Worm (Caenorhabditis elegans) whole organism, L4 larva: ENCODE measurements around the gene alh-11.

Source experiments
- F26F4.8 ChIP-seq: fragments of 200-800 bp; sonication (Bioruptor generic); conservative IDR thresholded peaks from 2 replicates; pipeline ENCODE4 v1.3.6; 2022; ENCODE audit warnings: missing genetic modification characterization, missing compliant biosample characterization
- F37D6.2 ChIP-seq: sonication (generic microtip); optimal IDR thresholded peaks from 2 replicates; lab custom pipeline; 2016; ENCODE audit warnings: mild to moderate bottlenecking, missing genetic modification characterization, missing compliant biosample characterization
- F49E8.2 ChIP-seq: sonication (generic microtip); optimal IDR thresholded peaks from 2 replicates; lab custom pipeline; 2016; ENCODE audit warnings: missing compliant biosample characterization, mild to moderate bottlenecking, missing genetic modification characterization, borderline replicate concordance
- R02D3.7 ChIP-seq: fragments of 150-350 bp; sonication (generic microtip); optimal IDR thresholded peaks from 3 replicates; lab custom pipeline; 2014; ENCODE audit warnings: missing biosample characterization, missing genetic modification characterization
- T26A8.4 ChIP-seq: fragments of 200-800 bp; sonication (Bioruptor generic); IDR thresholded peaks from 2 replicates; pipeline ENCODE4 v1.3.6; 2022; ENCODE audit warnings: missing genetic modification characterization, missing compliant biosample characterization
- Y5F2A.4 ChIP-seq: fragments of 200-800 bp; sonication (Bioruptor generic); optimal IDR thresholded peaks from 2 replicates; lab custom pipeline; 2018; ENCODE audit warnings: mild to moderate bottlenecking, missing genetic modification characterization, missing compliant biosample characterization
- Y75B8A.6 ChIP-seq: fragments of 200-800 bp; sonication (Bioruptor generic); IDR thresholded peaks from 2 replicates; pipeline ENCODE4 v1.3.6; 2022; ENCODE audit warnings: missing genetic modification reagents, missing genetic modification characterization, missing compliant biosample characterization
- aha-1 ChIP-seq: fragments of 150-350 bp; peaks from one replicate; lab custom pipeline; 2014; ENCODE audit warnings: missing biosample characterization, missing genetic modification characterization
- ama-1 ChIP-seq: fragments of 150-350 bp; optimal IDR thresholded peaks from 2 replicates; lab custom pipeline; 2014; ENCODE audit warnings: inconsistent platforms, mixed read lengths
- arid-1 ChIP-seq: fragments of 200-800 bp; sonication (Bioruptor generic); conservative IDR thresholded peaks from 2 replicates; pipeline ENCODE4 v1.3.6; 2022; ENCODE audit warnings: missing genetic modification reagents, missing genetic modification characterization, missing compliant biosample characterization
- ceh-28 ChIP-seq: fragments of 150-350 bp; optimal IDR thresholded peaks from 2 replicates; lab custom pipeline; 2014; ENCODE audit warnings: missing biosample characterization, missing genetic modification reagents, missing genetic modification characterization
- ctbp-1 ChIP-seq: fragments of 200-800 bp; sonication (Bioruptor generic); IDR thresholded peaks from 2 replicates; pipeline ENCODE4 v1.3.6; 2022; ENCODE audit warnings: missing genetic modification reagents, missing genetic modification characterization, missing compliant biosample characterization
- daf-16 ChIP-seq, 3 experiments: sonication (generic microtip); optimal IDR thresholded peaks; 2 replicates each; lab custom pipeline; 2016 to 2017; ENCODE audit warnings: missing genetic modification characterization in 3 of 3, missing genetic modification reagents in 3 of 3, mild to moderate bottlenecking in 2 of 3, missing compliant biosample characterization in 2 of 3, missing biosample characterization in 1 of 3, moderate library complexity in 1 of 3
- dmd-6 ChIP-seq: fragments of 200-800 bp; sonication (Bioruptor generic); IDR thresholded peaks from 2 replicates; pipeline ENCODE4 v1.3.6; 2022; ENCODE audit warnings: missing genetic modification reagents, missing genetic modification characterization, missing compliant biosample characterization
- dmd-8 ChIP-seq: fragments of 200-800 bp; sonication (Bioruptor generic); IDR thresholded peaks from 2 replicates; pipeline ENCODE4 v1.3.6; 2022; ENCODE audit warnings: missing genetic modification characterization, missing compliant biosample characterization
- dpl-1 ChIP-seq: fragments of 150-350 bp; optimal IDR thresholded peaks from 2 replicates; lab custom pipeline; 2014; ENCODE audit warnings: missing biosample characterization, missing genetic modification reagents, missing genetic modification characterization
- egl-27 ChIP-seq: sonication (generic microtip); optimal IDR thresholded peaks from 3 replicates; lab custom pipeline; 2017; ENCODE audit warnings: missing biosample characterization, missing genetic modification reagents, missing genetic modification characterization
- egl-43 ChIP-seq: fragments of 200-800 bp; sonication (Bioruptor generic); IDR thresholded peaks from 2 replicates; pipeline ENCODE4 v1.3.6; 2022; ENCODE audit warnings: missing genetic modification reagents, missing genetic modification characterization, missing compliant biosample characterization
- fkh-10 ChIP-seq: fragments of 150-350 bp; optimal IDR thresholded peaks from 2 replicates; lab custom pipeline; 2014; ENCODE audit warnings: missing biosample characterization, missing genetic modification reagents, missing genetic modification characterization
- fos-1 ChIP-seq: fragments of 150-350 bp; optimal IDR thresholded peaks from 2 replicates; lab custom pipeline; 2014; ENCODE audit warnings: missing biosample characterization, missing genetic modification characterization
- hlh-11 ChIP-seq: fragments of 200-800 bp; sonication (Bioruptor generic); optimal IDR thresholded peaks from 2 replicates; lab custom pipeline; 2018; ENCODE audit warnings: mild to moderate bottlenecking, missing genetic modification characterization, missing compliant biosample characterization
- lin-15B ChIP-seq: fragments of 150-350 bp; sonication (generic microtip); optimal IDR thresholded peaks from 3 replicates; lab custom pipeline; 2014; ENCODE audit warnings: missing biosample characterization, missing genetic modification characterization
- lin-38 ChIP-seq: fragments of 200-800 bp; sonication (Bioruptor generic); IDR thresholded peaks from 2 replicates; pipeline ENCODE4 v1.3.6; 2022; ENCODE audit warnings: missing genetic modification reagents, missing genetic modification characterization, missing compliant biosample characterization
- lsy-2 ChIP-seq, 2 experiments: fragments of 150-350 bp in 1 of 2; sonication (generic microtip) in 1 of 2; optimal IDR thresholded peaks; 2 replicates each; lab custom pipeline; 2014 to 2017; ENCODE audit warnings: missing biosample characterization in 2 of 2, missing genetic modification characterization in 2 of 2
- mdl-1 ChIP-seq, 2 experiments: fragments of 150-350 bp in 1 of 2; sonication (generic microtip) in 1 of 2; optimal IDR thresholded peaks; 2 replicates each; lab custom pipeline; 2014 to 2017; ENCODE audit warnings: missing biosample characterization in 2 of 2, missing genetic modification characterization in 2 of 2
- mdt-29 ChIP-seq: fragments of 200-800 bp; sonication (Bioruptor generic); IDR thresholded peaks from 2 replicates; pipeline ENCODE4 v1.3.6; 2022; ENCODE audit warnings: missing genetic modification reagents, missing genetic modification characterization, missing compliant biosample characterization
- mep-1 ChIP-seq: fragments of 150-350 bp; sonication (generic microtip); optimal IDR thresholded peaks from 3 replicates; lab custom pipeline; 2014; ENCODE audit warnings: missing biosample characterization, missing genetic modification characterization
- nhr-102 ChIP-seq: sonication (generic microtip); optimal IDR thresholded peaks from 2 replicates; lab custom pipeline; 2016; ENCODE audit warnings: mild to moderate bottlenecking, missing genetic modification characterization, moderate library complexity, missing compliant biosample characterization
- nhr-11 ChIP-seq: fragments of 150-350 bp; optimal IDR thresholded peaks from 2 replicates; lab custom pipeline; 2014; ENCODE audit warnings: missing biosample characterization, missing genetic modification characterization
- nhr-42 ChIP-seq: fragments of 200-800 bp; sonication (Bioruptor generic); IDR thresholded peaks from 2 replicates; pipeline ENCODE4 v1.3.6; 2022; ENCODE audit warnings: missing genetic modification characterization, missing compliant biosample characterization
- nhr-48 ChIP-seq: sonication (generic microtip); optimal IDR thresholded peaks from 2 replicates; lab custom pipeline; 2016; ENCODE audit warnings: mild to moderate bottlenecking, missing genetic modification characterization, missing compliant biosample characterization
- nhr-77 ChIP-seq: fragments of 150-350 bp; optimal IDR thresholded peaks from 2 replicates; lab custom pipeline; 2014; ENCODE audit warnings: missing biosample characterization, missing genetic modification characterization
- pha-4 ChIP-seq, 2 experiments: fragments of 150-350 bp in 1 of 2; fragments of 200-800 bp in 1 of 2; sonication (Bioruptor generic) in 1 of 2; IDR thresholded peaks in 1 of 2; optimal IDR thresholded peaks in 1 of 2; 2 replicates each; pipeline versions ENCODE4 v1.3.6 to Lab custom; 2014 to 2022; ENCODE audit warnings: missing genetic modification characterization in 2 of 2, missing genetic modification reagents in 2 of 2, missing biosample characterization in 1 of 2, missing compliant biosample characterization in 1 of 2
- rbr-2 ChIP-seq: sonication (generic microtip); optimal IDR thresholded peaks from 2 replicates; lab custom pipeline; 2016; ENCODE audit warnings: missing genotype, missing genetic modification characterization, missing compliant biosample characterization
- sdz-12 ChIP-seq: fragments of 200-800 bp; sonication (Bioruptor generic); optimal IDR thresholded peaks from 2 replicates; lab custom pipeline; 2018; ENCODE audit warnings: mild to moderate bottlenecking, missing genetic modification characterization, missing compliant biosample characterization
- set-16 ChIP-seq: fragments of 200-800 bp; sonication (Bioruptor generic); IDR thresholded peaks from 2 replicates; pipeline ENCODE4 v1.3.6; 2022; ENCODE audit warnings: missing genetic modification reagents, missing genetic modification characterization, missing compliant biosample characterization
- spr-3 ChIP-seq: fragments of 200-800 bp; sonication (Bioruptor generic); optimal IDR thresholded peaks from 2 replicates; lab custom pipeline; 2018; ENCODE audit warnings: mild to moderate bottlenecking, missing genetic modification characterization, missing compliant biosample characterization
- tag-97 ChIP-seq: fragments of 200-800 bp; sonication (Bioruptor generic); IDR thresholded peaks from 2 replicates; pipeline ENCODE4 v1.3.6; 2022; ENCODE audit warnings: missing genetic modification characterization, missing compliant biosample characterization
- unc-62 ChIP-seq, 3 experiments: fragments of 150-350 bp in 1 of 3; sonication (generic microtip); optimal IDR thresholded peaks in 2 of 3; peaks in 1 of 3; 1 replicate in 1 of 3; 2 replicates in 2 of 3; lab custom pipeline; 2014 to 2017; ENCODE audit warnings: missing biosample characterization in 3 of 3, missing genetic modification characterization in 3 of 3, missing genetic modification reagents in 3 of 3, missing genotype in 1 of 3
- vab-7 ChIP-seq: fragments of 200-800 bp; sonication (Bioruptor generic); IDR thresholded peaks from 2 replicates; pipeline ENCODE4 v1.3.6; 2022; ENCODE audit warnings: missing genetic modification reagents, missing genetic modification characterization, missing compliant biosample characterization
- zag-1 ChIP-seq: fragments of 150-350 bp; optimal IDR thresholded peaks from 2 replicates; lab custom pipeline; 2014; ENCODE audit warnings: missing biosample characterization, missing genetic modification characterization
- zfp-3 ChIP-seq: fragments of 200-800 bp; sonication (Bioruptor generic); conservative IDR thresholded peaks from 2 replicates; pipeline ENCODE4 v1.3.6; 2022; ENCODE audit warnings: missing genetic modification reagents, missing genetic modification characterization, missing compliant biosample characterization
- zip-2 ChIP-seq: fragments of 150-350 bp; optimal IDR thresholded peaks from 2 replicates; lab custom pipeline; 2014; ENCODE audit warnings: missing biosample characterization, missing genetic modification characterization

The alh-11 gene

ce11 chrIII:794984-795596 is 16.4 kb upstream of the alh-11 start, which contains the start of gene trpp-11 (continued):
- TF ChIP-seq rbr-2 (tag; lab: Kevin White, UChicago) (no peak), zfp-3 (GFP tag; lab: Robert Waterston, UW) (no peak), tag-97 (GFP tag; lab: Robert Waterston, UW) (no peak), R02D3.7 (tag; lab: Kevin White, UChicago) (no peak), Y5F2A.4 (GFP tag; lab: Kevin White, UChicago) (no peak), nhr-42 (GFP tag; lab: Robert Waterston, UW) (no peak), unc-62 (GFP tag; optimal IDR thresholded peaks at IDR 0.05 in 1 of 2; lab: Kevin White, UChicago) (peak in 1 of 2 experiments; percentile 65), unc-62 (tag; optimal IDR thresholded peaks at IDR 0.05; lab: Kevin White, UChicago) (no peak)

- TF ChIP-seq unc-62 (GFP tag; optimal IDR thresholded peaks at IDR 0.05 in 1 of 2; lab: Kevin White, UChicago), result no peak
- no peak for TF ChIP-seq unc-62 (tag; optimal IDR thresholded peaks at IDR 0.05; lab: Kevin White, UChicago)
- peak; percentile 15 for TF ChIP-seq ceh-28
- no peak for TF ChIP-seq egl-43 (GFP tag; lab: Robert Waterston, UW)
- peak; percentile 1 for TF ChIP-seq aha-1 (tag; lab: Kevin White, UChicago)
Measured at ce11 chrIII:794000-794399, 15.3 kb upstream of the alh-11 start, which contains the start of gene rps-29. Gene rps-29, plus strand, starts transcription at chrIII:794300.

- TF ChIP-seq daf-16 (GFP tag; optimal IDR thresholded peaks at IDR 0.05; lab: Kevin White, UChicago) (no peak), daf-16 (tag; optimal IDR thresholded peaks at IDR 0.05; lab: Kevin White, UChicago) (peak; percentile 29), dmd-6 (GFP tag; lab: Robert Waterston, UW) (peak; percentile 36), egl-27 (tag; lab: Kevin White, UChicago) (no peak), mdl-1 (tag; optimal IDR thresholded peaks at IDR 0.05; lab: Kevin White, UChicago) (no peak), sdz-12 (GFP tag; lab: Kevin White, UChicago) (no peak), mep-1 (tag; lab: Kevin White, UChicago) (peak; percentile 84), rbr-2 (tag; lab: Kevin White, UChicago) (peak; percentile 78), ceh-28 (no peak), spr-3 (no peak), F49E8.2 (tag; lab: Kevin White, UChicago) (no peak), dpl-1 (peak; percentile 81), Y5F2A.4 (GFP tag; lab: Kevin White, UChicago) (no peak), lsy-2 (tag; optimal IDR thresholded peaks at IDR 0.05; lab: Kevin White, UChicago) (peak; percentile 94 to 99), nhr-48 (no peak), zip-2 (tag; lab: Kevin White, UChicago) (peak; percentile 7), Y75B8A.6 (no peak), pha-4 (GFP tag; IDR thresholded peaks at IDR 0.05; lab: Robert Waterston, UW) (no peak), pha-4 (tag; optimal IDR thresholded peaks at IDR 0.05; lab: Kevin White, UChicago) (no peak), aha-1 (tag; lab: Kevin White, UChicago) (peak; percentile 99), R02D3.7 (tag; lab: Kevin White, UChicago) (no peak), nhr-77 (peak; percentile 23), tag-97 (GFP tag; lab: Robert Waterston, UW) (no peak), zag-1 (tag; lab: Kevin White, UChicago) (no peak), nhr-11 (tag; lab: Kevin White, UChicago) (peak; percentile 63), arid-1 (0 out of 2 replicates have a peak, but pooled peaks have one; percentile 32), fkh-10 (GFP tag; lab: Kevin White, UChicago) (peak; percentile 69), set-16 (GFP tag; lab: Robert Waterston, UW) (peak; percentile 39; the same call in 1 of the 2 replicates), vab-7 (no peak), fos-1 (tag; lab: Kevin White, UChicago) (no peak), T26A8.4 (GFP tag; lab: Robert Waterston, UW) (peak; percentile 58), dmd-8 (GFP tag; lab: Robert Waterston, UW) (no peak), ama-1 (lab: Kevin White, UChicago) (no peak), nhr-102 (tag; lab: Kevin White, UChicago) (peak; percentile 31), lin-38 (GFP tag; lab: Robert Waterston, UW) (peak; percentile 78), mdt-29 (0 out of 2 replicates have a peak, but pooled peaks have one; percentile 26), ctbp-1 (GFP tag; lab: Robert Waterston, UW) (no peak), F37D6.2 (peak; percentile 38), F26F4.8 (GFP tag; lab: Robert Waterston, UW) (no peak), nhr-42 (GFP tag; lab: Robert Waterston, UW) (no peak; the same call in 1 of the 2 replicates), hlh-11 (tag; lab: Kevin White, UChicago) (peak; percentile 62), lin-15B (tag; lab: Kevin White, UChicago) (peak; percentile 14)
Measured at ce11 chrIII:793595-793994, 14.9 kb upstream of the alh-11 start, which contains the start of gene snt-2. Gene snt-2, minus strand, starts transcription at chrIII:793733.
